Worm (Caenorhabditis elegans): Measurements from ENCODE around the gene str-63.

Gene str-63

ce11 chrV:3347486-3347885, 3.9 kb upstream of the str-63 start (continued):
- TF ChIP-seq nhr-111 (GFP tag; optimal IDR thresholded peaks at IDR 0.05) (no peak), lin-13 (GFP tag; optimal IDR thresholded peaks at IDR 0.05) (no peak), lir-3 (tag; optimal IDR thresholded peaks at IDR 0.05) (no peak), madf-9 (GFP tag; conservative IDR thresholded peaks at IDR 0.05) (no peak), gei-8 (GFP tag; optimal IDR thresholded peaks at IDR 0.05) (no peak), ctbp-1 (GFP tag; IDR thresholded peaks at IDR 0.05) (no peak), F10B5.3 (tag; optimal IDR thresholded peaks at IDR 0.05) (no peak), ces-1 (GFP tag; optimal IDR thresholded peaks at IDR 0.05) (no peak), nhr-42 (GFP tag; IDR thresholded peaks at IDR 0.05) (no peak), lin-38 (GFP tag; IDR thresholded peaks at IDR 0.05) (no peak), pqm-1 (tag; optimal IDR thresholded peaks at IDR 0.05) (no peak), nhr-28 (tag; optimal IDR thresholded peaks at IDR 0.05) (no peak), lin-1 (GFP tag; IDR thresholded peaks at IDR 0.05) (no peak), hif-1 (tag; optimal IDR thresholded peaks at IDR 0.05) (no peak), daf-8 (GFP tag; IDR thresholded peaks at IDR 0.05) (no peak), ceh-20 (GFP tag; IDR thresholded peaks at IDR 0.05) (0 out of 2 replicates have a peak, but pooled peaks have one; percentile 47), dmd-6 (GFP tag; IDR thresholded peaks at IDR 0.05) (peak; percentile 58), daf-16 (GFP tag; optimal IDR thresholded peaks at IDR 0.05) (peak in 1 of 2 experiments; percentile 82), daf-16 (tag; optimal IDR thresholded peaks at IDR 0.05) (no peak), Y48G9A.11 (GFP tag; IDR thresholded peaks at IDR 0.05) (no peak), Y105C5A.15 (GFP tag; IDR thresholded peaks at IDR 0.05) (no peak), ama-1 (optimal IDR thresholded peaks at IDR 0.05) (no peak), lin-29 (GFP tag; IDR thresholded peaks at IDR 0.05) (no peak), rbr-2 (tag; optimal IDR thresholded peaks at IDR 0.05) (no peak), zip-2 (tag; optimal IDR thresholded peaks at IDR 0.05) (no peak), attf-4 (tag; optimal IDR thresholded peaks at IDR 0.05) (no peak), ZK337.2 (GFP tag; IDR thresholded peaks at IDR 0.05) (no peak), F49E8.2 (tag; optimal IDR thresholded peaks at IDR 0.05; ENCODE audit: borderline replicate concordance) (no peak), nhr-10 (tag; optimal IDR thresholded peaks at IDR 0.05) (no peak), zip-11 (GFP tag; IDR thresholded peaks at IDR 0.05) (no peak)

ce11 chrV:3349877-3350276, 1.5 kb upstream of the str-63 start, which contains the start of gene C17B7.15:
C17B7.15 (plus strand) TSS chrV:3350177.
- no peak for TF ChIP-seq Y75B8A.6 (GFP tag; IDR thresholded peaks at IDR 0.05)
- TF ChIP-seq daf-16 (GFP tag; optimal IDR thresholded peaks at IDR 0.05), result peak in 1 of 2 experiments; percentile 60
- no peak for TF ChIP-seq daf-16 (tag; optimal IDR thresholded peaks at IDR 0.05)

- TF ChIP-seq hmg-1.1 (GFP tag; IDR thresholded peaks at IDR 0.05) (no peak), set-16 (GFP tag; IDR thresholded peaks at IDR 0.05) (no peak), pqm-1 (tag; optimal IDR thresholded peaks at IDR 0.05) (no peak), ceh-62 (tag; optimal IDR thresholded peaks at IDR 0.05) (no peak), arid-1 (GFP tag; conservative IDR thresholded peaks at IDR 0.05) (no peak), F26F4.8 (GFP tag; conservative IDR thresholded peaks at IDR 0.05) (no peak), F49E8.2 (tag; optimal IDR thresholded peaks at IDR 0.05; ENCODE audit: borderline replicate concordance) (no peak), lir-3 (tag; optimal IDR thresholded peaks at IDR 0.05) (no peak), mep-1 (tag; optimal IDR thresholded peaks at IDR 0.05) (no peak), dmd-6 (GFP tag; IDR thresholded peaks at IDR 0.05) (no peak), dpl-1 (GFP tag; optimal IDR thresholded peaks at IDR 0.05) (no peak), ces-1 (GFP tag; optimal IDR thresholded peaks at IDR 0.05) (no peak), nhr-77 (tag; optimal IDR thresholded peaks at IDR 0.05) (no peak), snpc-1.2 (GFP tag; IDR thresholded peaks at IDR 0.05) (no peak), nhr-6 (tag; optimal IDR thresholded peaks at IDR 0.05) (no peak), lin-38 (GFP tag; IDR thresholded peaks at IDR 0.05) (no peak), D1046.2 (GFP tag; IDR thresholded peaks at IDR 0.05) (no peak), jun-1 (tag; optimal IDR thresholded peaks at IDR 0.05) (no peak), nhr-28 (tag; optimal IDR thresholded peaks at IDR 0.05) (no peak)
These were observed 1.6 kb downstream of the str-63 start, which contains the start of gene C17B7.12 for ce11 chrV:3352925-3353324. C17B7.12 (plus strand) TSS chrV:3353225.
